Fruit fly (Drosophila melanogaster) whole organism, prepupa: ENCODE data around the gene Oatp33Eb.

Experiments
- CG10631 ChIP-seq: fragments of 200-800 bp; sonication (Bioruptor generic); optimal IDR thresholded peaks from 2 replicates; lab custom pipeline; 2016; ENCODE audit warnings: missing biosample characterization, missing genetic modification characterization
- CG6854 ChIP-seq: fragments of 200-800 bp; sonication (Bioruptor generic); optimal IDR thresholded peaks from 2 replicates; lab custom pipeline; 2017; ENCODE audit warnings: missing biosample characterization, mild to moderate bottlenecking, missing genetic modification characterization
- Sox102F ChIP-seq: fragments of 200-800 bp; sonication (Bioruptor generic); optimal IDR thresholded peaks from 2 replicates; lab custom pipeline; 2016; ENCODE audit warnings: missing biosample characterization, mild to moderate bottlenecking, missing genetic modification characterization
- lz ChIP-seq: fragments of 200-800 bp; sonication (Bioruptor generic); optimal IDR thresholded peaks from 3 replicates; lab custom pipeline; 2016; ENCODE audit warnings: missing biosample characterization, missing genetic modification characterization
- net ChIP-seq: fragments of 200-800 bp; sonication (Bioruptor generic); optimal IDR thresholded peaks from 3 replicates; lab custom pipeline; 2016; ENCODE audit warnings: missing biosample characterization, missing genetic modification characterization

DNA sequence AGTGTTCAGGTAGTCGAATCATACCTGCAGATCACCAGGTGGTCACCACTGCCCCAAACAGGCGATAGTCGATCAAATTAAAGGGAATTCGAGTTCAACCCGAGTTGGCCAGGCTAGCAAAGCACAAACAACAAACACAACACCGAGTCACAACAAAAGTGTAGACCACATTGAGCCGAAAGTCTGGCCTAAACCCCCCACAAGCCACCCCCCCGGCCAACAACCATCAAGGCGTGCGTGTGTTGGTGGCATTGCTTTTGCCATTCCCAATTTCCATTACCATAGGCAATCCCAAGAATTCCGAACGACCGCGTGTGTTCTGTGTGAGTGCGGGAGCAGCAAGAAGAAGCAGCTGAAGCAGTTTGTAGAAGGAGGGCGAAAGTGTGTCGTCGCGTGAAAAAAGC lies 13.7 kb upstream of the Oatp33Eb start, which contains the start of gene SC35:
- TF ChIP-seq CG6854 (GFP tag; lab: Kevin White, UChicago): peak; percentile 20
- no peak for TF ChIP-seq net (GFP tag; lab: Kevin White, UChicago)
- no peak for TF ChIP-seq lz (GFP tag; lab: Kevin White, UChicago)
- TF ChIP-seq Sox102F (GFP tag; lab: Kevin White, UChicago): no peak
- TF ChIP-seq CG10631: no peak
